Fruit fly (Drosophila melanogaster): Measurements from ENCODE around the gene CG43843.

The CG43843 gene

DNA sequence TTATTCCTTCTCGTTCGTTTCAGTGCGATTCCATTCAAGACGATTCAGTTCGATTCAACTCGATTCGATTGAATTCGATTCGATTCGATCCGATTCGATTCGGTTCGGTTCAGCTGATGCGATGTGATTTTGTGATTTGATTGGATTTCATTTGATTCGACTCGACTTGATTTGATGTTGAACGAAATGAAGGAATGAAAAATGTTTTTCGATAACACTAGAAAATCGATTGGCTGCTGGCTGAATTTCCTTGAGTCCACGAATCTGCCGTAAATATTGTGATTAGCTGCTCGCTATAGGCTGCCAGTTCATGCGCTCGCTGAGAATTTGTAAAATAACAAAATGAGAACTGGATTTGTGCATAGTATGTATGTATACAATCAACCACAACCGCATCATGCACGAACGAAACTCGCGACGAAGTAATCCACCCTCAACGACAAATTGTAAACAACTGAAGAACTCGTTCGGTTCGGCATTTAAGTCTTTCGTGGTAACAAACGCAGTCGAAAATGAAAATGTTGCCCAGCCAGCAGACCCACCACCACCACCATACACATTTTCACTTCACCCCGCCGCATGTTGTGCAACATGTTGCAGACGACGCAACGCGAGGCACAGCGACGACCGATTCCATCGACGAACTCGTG, 44.9 kb upstream of the CG43843 start, which contains the start of gene Wnt5 (continued):
- TF ChIP-seq Abd-B (GFP tag; optimal IDR thresholded peaks at IDR 0.05) (no peak), D (optimal IDR thresholded peaks at IDR 0.05) (no peak), D (GFP tag; optimal IDR thresholded peaks at IDR 0.05) (peak; percentile 2), scrt (GFP tag; optimal IDR thresholded peaks at IDR 0.05) (no peak), sob (GFP tag; IDR thresholded peaks at IDR 0.05) (no peak), Fer2 (tag; optimal IDR thresholded peaks at IDR 0.05) (no peak), CG4360 (GFP tag; IDR thresholded peaks at IDR 0.05) (no peak), CG8924 (tag; optimal IDR thresholded peaks at IDR 0.05) (peak; percentile 66), Fer3 (tag; optimal IDR thresholded peaks at IDR 0.05) (no peak), repo (GFP tag; optimal IDR thresholded peaks at IDR 0.05) (no peak), fd96Cb (tag; optimal IDR thresholded peaks at IDR 0.05) (no peak), Dip3 (GFP tag; optimal IDR thresholded peaks at IDR 0.05) (no peak), sr (GFP tag; IDR thresholded peaks at IDR 0.05) (no peak), gsb-n (tag; optimal IDR thresholded peaks at IDR 0.05) (peak; percentile 62), z (GFP tag; IDR thresholded peaks at IDR 0.05) (no peak), CG14710 (tag; optimal IDR thresholded peaks at IDR 0.05) (peak; percentile 9), pros (GFP tag; optimal IDR thresholded peaks at IDR 0.05) (no peak), Sry-β (GFP tag; optimal IDR thresholded peaks at IDR 0.05) (no peak), slou (GFP tag; optimal IDR thresholded peaks at IDR 0.05) (no peak), fru (optimal IDR thresholded peaks at IDR 0.05) (no peak), CG11398 (GFP tag; optimal IDR thresholded peaks at IDR 0.05) (no peak), Gsc (GFP tag; IDR thresholded peaks at IDR 0.05) (no peak), Usf (GFP tag; optimal IDR thresholded peaks at IDR 0.05) (no peak), CG43689 (GFP tag; IDR thresholded peaks at IDR 0.05) (no peak), Hand (GFP tag; optimal IDR thresholded peaks at IDR 0.05) (no peak), CG31441 (GFP tag; IDR thresholded peaks at IDR 0.05) (no peak; the same call in 1 of the 2 replicates), fd3F (GFP tag; optimal IDR thresholded peaks at IDR 0.05) (no peak), MTF-1 (GFP tag; optimal IDR thresholded peaks at IDR 0.05; ENCODE audit: borderline replicate concordance) (no peak), pfk (GFP tag; optimal IDR thresholded peaks at IDR 0.05) (no peak), Nf-YA (GFP tag; IDR thresholded peaks at IDR 0.05) (no peak), jigr1 (GFP tag; IDR thresholded peaks at IDR 0.05) (no peak), CG33557 (GFP tag; optimal IDR thresholded peaks at IDR 0.05) (no peak), CG17829 (tag; optimal IDR thresholded peaks at IDR 0.05) (peak; percentile 37), nau (GFP tag; optimal IDR thresholded peaks at IDR 0.05) (no peak), CG16863 (GFP tag; optimal IDR thresholded peaks at IDR 0.05) (no peak), CG13424 (tag; optimal IDR thresholded peaks at IDR 0.05) (no peak), Tbp (GFP tag; optimal IDR thresholded peaks at IDR 0.05) (no peak), CG9215 (GFP tag; IDR thresholded peaks at IDR 0.05) (no peak), slp2 (GFP tag; optimal IDR thresholded peaks at IDR 0.05) (no peak), her (GFP tag; optimal IDR thresholded peaks at IDR 0.05) (no peak), crol (GFP tag; IDR thresholded peaks at IDR 0.05) (peak; percentile 65), yki (optimal IDR thresholded peaks at IDR 0.05) (no peak), CG3163 (GFP tag; optimal IDR thresholded peaks at IDR 0.05) (no peak), CG1529 (GFP tag; optimal IDR thresholded peaks at IDR 0.05) (no peak), Atf-2 (GFP tag; optimal IDR thresholded peaks at IDR 0.05) (no peak), Drgx (GFP tag; IDR thresholded peaks at IDR 0.05) (no peak), CG17361 (GFP tag; IDR thresholded peaks at IDR 0.05) (no peak), Bdp1 (GFP tag; optimal IDR thresholded peaks at IDR 0.05) (no peak), Meics (GFP tag; optimal IDR thresholded peaks at IDR 0.05) (no peak), ash1 (GFP tag; optimal IDR thresholded peaks at IDR 0.05) (no peak), CG4404 (GFP tag; IDR thresholded peaks at IDR 0.05) (no peak), Mrtf (GFP tag; IDR thresholded peaks at IDR 0.05) (no peak), usp (GFP tag; optimal IDR thresholded peaks at IDR 0.05) (no peak)
